Worm (Caenorhabditis elegans) whole organism, L2 larva: ENCODE data around the gene cha-1.

ENCODE experiments used
- C34F6.9 ChIP-seq: fragments of 150-350 bp; optimal IDR thresholded peaks from 2 replicates; lab custom pipeline; 2014; ENCODE audit warnings: missing biosample characterization, missing genetic modification characterization
- F13H6.1 ChIP-seq: sonication (generic microtip); optimal IDR thresholded peaks from 2 replicates; lab custom pipeline; 2016; ENCODE audit warnings: missing genetic modification characterization, missing compliant biosample characterization
- blmp-1 ChIP-seq: sonication (generic microtip); optimal IDR thresholded peaks from 2 replicates; lab custom pipeline; 2017; ENCODE audit warnings: missing genetic modification characterization, mild to moderate bottlenecking, missing compliant biosample characterization, antibody characterized with exemption, moderate library complexity; ENCODE audit not compliant: insufficient read depth
- elt-1 ChIP-seq: fragments of 150-350 bp; optimal IDR thresholded peaks from 2 replicates; lab custom pipeline; 2014; ENCODE audit warnings: missing biosample characterization, missing genetic modification characterization
- lin-39 ChIP-seq: fragments of 150-350 bp; optimal IDR thresholded peaks from 2 replicates; lab custom pipeline; 2014; ENCODE audit warnings: missing biosample characterization, missing genetic modification reagents, missing genetic modification characterization
- mdl-1 ChIP-seq, 2 experiments: fragments of 150-350 bp in 1 of 2; sonication (generic microtip) in 1 of 2; optimal IDR thresholded peaks; 2 replicates each; lab custom pipeline; 2017; ENCODE audit warnings: missing biosample characterization in 2 of 2, missing genetic modification characterization in 2 of 2
- nhr-237 ChIP-seq: fragments of 150-350 bp; optimal IDR thresholded peaks from 2 replicates; lab custom pipeline; 2014; ENCODE audit warnings: missing biosample characterization, missing genetic modification characterization
- unc-62 ChIP-seq: fragments of 150-350 bp; optimal IDR thresholded peaks from 2 replicates; lab custom pipeline; 2014; ENCODE audit warnings: missing biosample characterization, missing genetic modification reagents, missing genetic modification characterization
- zag-1 ChIP-seq: fragments of 150-350 bp; optimal IDR thresholded peaks from 2 replicates; lab custom pipeline; 2014; ENCODE audit warnings: missing biosample characterization, missing genetic modification characterization

ce11 chrIV:3618719-3619118, 5.8 kb downstream of the cha-1 start:
- TF ChIP-seq unc-62 (GFP tag; lab: Kevin White, UChicago) = no peak
- no peak for TF ChIP-seq elt-1 (tag; lab: Kevin White, UChicago)
- TF ChIP-seq mdl-1 (tag; optimal IDR thresholded peaks at IDR 0.05; lab: Kevin White, UChicago) = no peak
- TF ChIP-seq lin-39 (tag; lab: Kevin White, UChicago) = no peak
- TF ChIP-seq C34F6.9 (tag; lab: Kevin White, UChicago) = no peak
- TF ChIP-seq nhr-237 = no peak
- no peak for TF ChIP-seq F13H6.1 (tag; lab: Kevin White, UChicago)
- TF ChIP-seq blmp-1 (tag; lab: Kevin White, UChicago) = no peak
- TF ChIP-seq zag-1 = no peak
